Worm (Caenorhabditis elegans) whole organism, L2 larva: Measurements from ENCODE around the gene D1053.2.

Experiments used
- C34F6.9 ChIP-seq: fragments of 150-350 bp; optimal IDR thresholded peaks from 2 replicates; lab custom pipeline; 2014; ENCODE audit warnings: missing biosample characterization, missing genetic modification characterization
- F13H6.1 ChIP-seq: sonication (generic microtip); optimal IDR thresholded peaks from 2 replicates; lab custom pipeline; 2016; ENCODE audit warnings: missing genetic modification characterization, missing compliant biosample characterization
- R02D3.7 ChIP-seq: fragments of 150-350 bp; optimal IDR thresholded peaks from 2 replicates; lab custom pipeline; 2014; ENCODE audit warnings: missing biosample characterization, missing genetic modification characterization
- Y55F3AM.14 ChIP-seq: fragments of 200-800 bp; sonication (Bioruptor generic); optimal IDR thresholded peaks from 2 replicates; lab custom pipeline; 2018; ENCODE audit warnings: mild to moderate bottlenecking, missing genetic modification characterization, missing compliant biosample characterization
- ZK546.5 ChIP-seq: sonication (generic microtip); optimal IDR thresholded peaks from 2 replicates; lab custom pipeline; 2017; ENCODE audit warnings: missing biosample characterization, missing genetic modification characterization
- alr-1 ChIP-seq: fragments of 150-350 bp; optimal IDR thresholded peaks from 2 replicates; lab custom pipeline; 2014; ENCODE audit warnings: missing biosample characterization, missing genetic modification characterization
- aly-2 ChIP-seq: fragments of 150-350 bp; optimal IDR thresholded peaks from 2 replicates; lab custom pipeline; 2014; ENCODE audit warnings: missing biosample characterization, missing genetic modification characterization
- ama-1 ChIP-seq: fragments of 150-350 bp; optimal IDR thresholded peaks from 2 replicates; lab custom pipeline; 2018; ENCODE audit warnings: inconsistent platforms
- blmp-1 ChIP-seq: sonication (generic microtip); optimal IDR thresholded peaks from 2 replicates; lab custom pipeline; 2017; ENCODE audit warnings: missing genetic modification characterization, mild to moderate bottlenecking, missing compliant biosample characterization, antibody characterized with exemption, moderate library complexity; ENCODE audit not compliant: insufficient read depth
- ceh-82 ChIP-seq: fragments of 150-350 bp; optimal IDR thresholded peaks from 2 replicates; lab custom pipeline; 2014; ENCODE audit warnings: missing biosample characterization, missing genetic modification characterization
- crh-2 ChIP-seq: sonication (generic microtip); optimal IDR thresholded peaks from 2 replicates; lab custom pipeline; 2017; ENCODE audit warnings: missing biosample characterization, missing genetic modification characterization
- dmd-4 ChIP-seq: sonication (generic microtip); optimal IDR thresholded peaks from 2 replicates; lab custom pipeline; 2017; ENCODE audit warnings: missing biosample characterization, missing genetic modification characterization
- elt-1 ChIP-seq: fragments of 150-350 bp; optimal IDR thresholded peaks from 2 replicates; lab custom pipeline; 2014; ENCODE audit warnings: missing biosample characterization, missing genetic modification characterization
- elt-3 ChIP-seq: sonication (generic microtip); optimal IDR thresholded peaks from 2 replicates; lab custom pipeline; 2017; ENCODE audit warnings: missing biosample characterization, missing genetic modification characterization
- fos-1 ChIP-seq: fragments of 150-350 bp; optimal IDR thresholded peaks from 2 replicates; lab custom pipeline; 2014; ENCODE audit warnings: missing biosample characterization, missing genetic modification characterization
- gmeb-1 ChIP-seq: fragments of 150-350 bp; optimal IDR thresholded peaks from 2 replicates; lab custom pipeline; 2014; ENCODE audit warnings: missing biosample characterization, missing genetic modification characterization
- lin-13 ChIP-seq: fragments of 150-350 bp; optimal IDR thresholded peaks from 2 replicates; lab custom pipeline; 2014; ENCODE audit warnings: missing biosample characterization, missing genetic modification reagents, missing genetic modification characterization
- lin-39 ChIP-seq: fragments of 150-350 bp; optimal IDR thresholded peaks from 2 replicates; lab custom pipeline; 2014; ENCODE audit warnings: missing biosample characterization, missing genetic modification reagents, missing genetic modification characterization
- mab-5 ChIP-seq: fragments of 150-350 bp; optimal IDR thresholded peaks from 2 replicates; lab custom pipeline; 2014; ENCODE audit warnings: missing biosample characterization, missing genetic modification characterization
- mbf-1 ChIP-seq: sonication (generic microtip); optimal IDR thresholded peaks from 2 replicates; lab custom pipeline; 2017; ENCODE audit warnings: missing biosample characterization, missing genetic modification characterization
- nhr-10 ChIP-seq: sonication (generic microtip); optimal IDR thresholded peaks from 2 replicates; lab custom pipeline; 2017; ENCODE audit warnings: missing biosample characterization, missing genetic modification characterization
- nhr-129 ChIP-seq: fragments of 150-350 bp; optimal IDR thresholded peaks from 2 replicates; lab custom pipeline; 2014; ENCODE audit warnings: missing biosample characterization, missing genetic modification characterization
- nhr-21 ChIP-seq: fragments of 150-350 bp; optimal IDR thresholded peaks from 2 replicates; lab custom pipeline; 2014; ENCODE audit warnings: missing biosample characterization, missing genetic modification characterization
- nhr-23 ChIP-seq: fragments of 150-350 bp; optimal IDR thresholded peaks from 2 replicates; lab custom pipeline; 2014; ENCODE audit warnings: missing biosample characterization, missing genetic modification reagents, missing genetic modification characterization
- nhr-237 ChIP-seq: fragments of 150-350 bp; optimal IDR thresholded peaks from 2 replicates; lab custom pipeline; 2014; ENCODE audit warnings: missing biosample characterization, missing genetic modification characterization
- nhr-25 ChIP-seq: fragments of 150-350 bp; sonication (generic microtip); optimal IDR thresholded peaks from 3 replicates; lab custom pipeline; 2014; ENCODE audit warnings: missing biosample characterization, missing genetic modification characterization
- nhr-77 ChIP-seq: fragments of 150-350 bp; optimal IDR thresholded peaks from 2 replicates; lab custom pipeline; 2014; ENCODE audit warnings: missing biosample characterization, missing genetic modification characterization
- skn-1 ChIP-seq: sonication (generic microtip); optimal IDR thresholded peaks from 2 replicates; lab custom pipeline; 2017; ENCODE audit warnings: missing biosample characterization, missing genetic modification characterization
- sma-3 ChIP-seq: sonication (generic microtip); optimal IDR thresholded peaks from 2 replicates; lab custom pipeline; 2016; ENCODE audit warnings: missing genetic modification reagents, missing genetic modification characterization, missing compliant biosample characterization
- sma-9 ChIP-seq, 2 experiments: fragments of 150-350 bp in 1 of 2; sonication (generic microtip) in 1 of 2; optimal IDR thresholded peaks; 2 replicates each; lab custom pipeline; 2014 to 2016; ENCODE audit warnings: missing genetic modification characterization in 2 of 2, mild to moderate bottlenecking in 1 of 2, missing biosample characterization in 1 of 2, missing compliant biosample characterization in 1 of 2, missing genetic modification reagents in 1 of 2, moderate library complexity in 1 of 2
- unc-39 ChIP-seq: fragments of 150-350 bp; optimal IDR thresholded peaks from 2 replicates; lab custom pipeline; 2014; ENCODE audit warnings: missing biosample characterization, missing genetic modification characterization
- zag-1 ChIP-seq: fragments of 150-350 bp; optimal IDR thresholded peaks from 2 replicates; lab custom pipeline; 2014; ENCODE audit warnings: missing biosample characterization, missing genetic modification characterization
- ztf-1 ChIP-seq: fragments of 200-800 bp; sonication (Bioruptor generic); conservative IDR thresholded peaks from 2 replicates; pipeline ENCODE4 v1.3.6; 2022; ENCODE audit warnings: missing genetic modification characterization, missing compliant biosample characterization
- ztf-4 ChIP-seq: fragments of 150-350 bp; optimal IDR thresholded peaks from 2 replicates; lab custom pipeline; 2014; ENCODE audit warnings: missing biosample characterization, missing genetic modification characterization

Gene D1053.2

DNA sequence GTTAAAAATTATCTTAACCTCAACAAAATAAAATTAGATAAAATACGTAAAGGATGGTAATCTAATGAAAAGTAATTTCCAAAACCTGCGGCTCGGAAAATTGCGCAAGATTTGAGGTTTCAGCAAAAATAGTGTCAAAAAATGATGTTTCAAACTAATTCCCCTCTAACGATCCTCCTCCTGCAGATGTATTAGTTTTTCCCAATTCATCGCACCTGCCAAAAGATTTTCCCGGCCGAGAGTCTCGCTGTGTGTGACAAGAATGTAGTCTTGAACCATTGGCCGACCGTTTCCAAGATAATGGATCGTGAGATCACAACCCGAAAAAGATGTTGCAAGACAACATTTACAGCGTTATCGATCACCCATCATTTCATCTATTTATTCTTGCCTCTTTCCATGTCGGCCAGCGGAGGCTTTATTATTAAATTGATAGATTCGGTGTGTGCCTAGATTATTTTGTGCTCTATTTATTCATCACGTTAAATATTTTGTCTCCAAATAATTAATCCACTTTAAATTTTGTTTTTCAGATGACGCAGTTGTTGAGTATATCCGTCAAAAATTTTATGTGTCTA, 37.8 kb upstream of the D1053.2 start, which contains the start of the genes C44C10.10 and C44C10.5:
C44C10.10 (plus strand) TSS at position 301 of the 578 bp plus-strand sequence.
C44C10.5 (plus strand) TSS at position 528 of the 578 bp plus-strand sequence.
- no peak for TF ChIP-seq nhr-25
- no peak for TF ChIP-seq ztf-1 (GFP tag; lab: Robert Waterston, UW)
- no peak for TF ChIP-seq C34F6.9 (tag; lab: Kevin White, UChicago)
- TF ChIP-seq zag-1 (tag; lab: Kevin White, UChicago), result no peak

ce11 chrX:11693092-11693491, 34.9 kb upstream of the D1053.2 start, which contains the start of gene smcl-1:
smcl-1 (plus strand) TSS chrX:11693464.
- TF ChIP-seq C34F6.9 (tag; lab: Kevin White, UChicago) (peak; percentile 64), crh-2 (tag; lab: Kevin White, UChicago) (peak; percentile 31), aly-2 (tag; lab: Kevin White, UChicago) (no peak), mbf-1 (tag; lab: Kevin White, UChicago) (no peak), sma-9 (GFP tag; optimal IDR thresholded peaks at IDR 0.05; lab: Kevin White, UChicago) (peak; percentile 67), sma-9 (tag; optimal IDR thresholded peaks at IDR 0.05; lab: Kevin White, UChicago) (no peak), fos-1 (tag; lab: Kevin White, UChicago) (peak; percentile 73), nhr-129 (peak; percentile 62)
- TF ChIP-seq, all 48 proteins: peak for 5

DNA sequence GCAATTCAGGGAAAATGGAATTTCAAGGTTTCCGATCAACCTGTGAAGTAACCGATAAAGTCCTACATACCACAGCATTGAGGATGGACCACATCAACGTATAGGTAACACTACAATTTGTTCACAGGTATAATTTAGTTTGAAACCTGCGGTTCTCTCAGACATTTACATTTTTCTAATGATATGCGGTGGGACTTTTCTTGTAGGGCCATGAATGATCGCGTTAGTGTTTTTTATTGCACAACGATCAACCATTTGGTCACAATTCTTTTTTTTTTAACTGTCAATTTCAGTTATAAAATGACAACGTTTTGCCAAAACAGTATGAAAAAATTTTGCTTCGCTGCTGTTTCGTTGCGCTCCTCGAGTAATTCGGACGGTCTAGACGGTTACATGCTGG, 31.3 kb upstream of the D1053.2 start, which contains the start of gene C44C10.12:
C44C10.12 (plus strand) TSS at position 301 of the 400 bp plus-strand sequence.
- TF ChIP-seq crh-2 (tag; lab: Kevin White, UChicago) (no peak), zag-1 (tag; lab: Kevin White, UChicago) (no peak), F13H6.1 (no peak), ztf-4 (no peak), alr-1 (tag; lab: Kevin White, UChicago) (no peak), sma-3 (GFP tag; lab: Kevin White, UChicago) (no peak), skn-1 (tag; lab: Kevin White, UChicago) (no peak), lin-13 (GFP tag; lab: Kevin White, UChicago) (no peak), C34F6.9 (tag; lab: Kevin White, UChicago) (no peak), aly-2 (tag; lab: Kevin White, UChicago) (no peak), nhr-23 (tag; lab: Kevin White, UChicago) (no peak), unc-39 (tag; lab: Kevin White, UChicago) (no peak)

ce11 chrX:11700263-11700662, 27.7 kb upstream of the D1053.2 start, which contains the start of gene C44C10.15:
C44C10.15 (minus strand) TSS chrX:11700363.
- TF ChIP-seq gmeb-1 (tag; lab: Kevin White, UChicago) (no peak), ztf-1 (GFP tag; lab: Robert Waterston, UW) (no peak), ama-1 (lab: Kevin White, UChicago) (no peak), sma-3 (GFP tag; lab: Kevin White, UChicago) (no peak), nhr-77 (no peak), R02D3.7 (no peak), alr-1 (tag; lab: Kevin White, UChicago) (no peak), nhr-129 (no peak), Y55F3AM.14 (no peak), elt-1 (tag; lab: Kevin White, UChicago) (no peak), mab-5 (tag; lab: Kevin White, UChicago) (no peak), fos-1 (tag; lab: Kevin White, UChicago) (no peak), crh-2 (tag; lab: Kevin White, UChicago) (no peak), nhr-10 (no peak), ZK546.5 (tag; lab: Kevin White, UChicago) (no peak), elt-3 (tag; lab: Kevin White, UChicago) (no peak)

- no peak for TF ChIP-seq C34F6.9 (tag; lab: Kevin White, UChicago)
- TF ChIP-seq blmp-1 (tag; lab: Kevin White, UChicago), result no peak
- no peak for TF ChIP-seq nhr-237 (tag; lab: Kevin White, UChicago)
- TF ChIP-seq lin-39 (tag; lab: Kevin White, UChicago), result no peak
- TF ChIP-seq nhr-21 (tag; lab: Kevin White, UChicago), result no peak
- no peak for TF ChIP-seq dmd-4 (tag; lab: Kevin White, UChicago)
- TF ChIP-seq ceh-82 (tag; lab: Kevin White, UChicago), result no peak
- no peak for TF ChIP-seq gmeb-1 (tag; lab: Kevin White, UChicago)
- no peak for TF ChIP-seq zag-1 (tag; lab: Kevin White, UChicago)
- no peak for TF ChIP-seq aly-2 (tag; lab: Kevin White, UChicago)
- no peak for TF ChIP-seq lin-13 (GFP tag; lab: Kevin White, UChicago)
Observed at ce11 chrX:11702236-11702635, 25.7 kb upstream of the D1053.2 start, which contains the start of gene C44C10.3. C44C10.3 (plus strand) TSS chrX:11702536.
